Fruit fly (Drosophila melanogaster) whole organism, embryonic: Measurements from ENCODE around the gene IntS10.

Experiments used
- Blimp-1 ChIP-seq: fragments of 200-800 bp; sonication (Bioruptor generic); optimal IDR thresholded peaks from 3 replicates; lab custom pipeline; 2018; ENCODE audit warnings: missing biosample characterization, missing genetic modification characterization, mild to moderate bottlenecking, moderate library complexity, missing genetic modification reagents
- CG10267 ChIP-seq: fragments of 200-800 bp; sonication (Bioruptor generic); optimal IDR thresholded peaks from 2 replicates; lab custom pipeline; 2018; ENCODE audit warnings: missing biosample characterization, mild to moderate bottlenecking, missing genetic modification characterization, moderate library complexity
- CG10431 ChIP-seq: fragments of 200-800 bp; sonication (Bioruptor generic); optimal IDR thresholded peaks from 3 replicates; lab custom pipeline; 2018; ENCODE audit warnings: missing biosample characterization, mild to moderate bottlenecking, missing genetic modification characterization
- CG10543 ChIP-seq: fragments of 200-800 bp; sonication (Bioruptor generic); optimal IDR thresholded peaks from 3 replicates; lab custom pipeline; 2017; ENCODE audit warnings: missing biosample characterization, mild to moderate bottlenecking, missing genetic modification characterization, moderate library complexity
- CG11723 ChIP-seq: fragments of 200-800 bp; sonication (Bioruptor generic); optimal IDR thresholded peaks from 2 replicates; lab custom pipeline; 2017; ENCODE audit warnings: missing biosample characterization, mild to moderate bottlenecking, missing genetic modification characterization
- CG1233 ChIP-seq: fragments of 200-800 bp; sonication (Bioruptor generic); optimal IDR thresholded peaks from 4 replicates; lab custom pipeline; 2018; ENCODE audit warnings: missing biosample characterization, mild to moderate bottlenecking, missing genetic modification characterization
- CG13624 ChIP-seq: fragments of 200-800 bp; sonication (Bioruptor generic); optimal IDR thresholded peaks from 2 replicates; lab custom pipeline; 2016; ENCODE audit warnings: missing biosample characterization, missing genetic modification characterization
- CG14050 ChIP-seq: fragments of 200-800 bp; sonication (Bioruptor generic); IDR thresholded peaks from 3 replicates; pipeline ENCODE4 v1.3.6; 2022; ENCODE audit warnings: missing biosample characterization, missing genetic modification characterization
- CG15514 ChIP-seq: fragments of 200-800 bp; sonication (Bioruptor generic); optimal IDR thresholded peaks from 3 replicates; lab custom pipeline; 2017; ENCODE audit warnings: missing biosample characterization, missing genetic modification characterization, mild to moderate bottlenecking, moderate library complexity, missing genetic modification reagents
- CG1647 ChIP-seq: fragments of 200-800 bp; sonication (Bioruptor generic); optimal IDR thresholded peaks from 3 replicates; lab custom pipeline; 2016; ENCODE audit warnings: missing biosample characterization, missing genetic modification characterization
- CG16815 ChIP-seq: fragments of 200-800 bp; sonication (Bioruptor generic); optimal IDR thresholded peaks from 3 replicates; lab custom pipeline; 2017; ENCODE audit warnings: missing biosample characterization, mild to moderate bottlenecking, missing genetic modification characterization
- CG18011 ChIP-seq: fragments of 200-800 bp; sonication (Bioruptor generic); optimal IDR thresholded peaks from 2 replicates; lab custom pipeline; 2017; ENCODE audit warnings: missing biosample characterization, missing genetic modification characterization, mild to moderate bottlenecking, moderate library complexity, missing genotype
- CG30020 ChIP-seq: fragments of 200-800 bp; optimal IDR thresholded peaks from 2 replicates; lab custom pipeline; 2019; ENCODE audit warnings: missing biosample characterization, mild to moderate bottlenecking, missing genetic modification characterization, moderate library complexity
- CG34224 ChIP-seq: fragments of 200-800 bp; sonication (Bioruptor generic); IDR thresholded peaks from 3 replicates; pipeline ENCODE4 v1.3.6; 2022; ENCODE audit warnings: missing biosample characterization, missing genetic modification characterization; ENCODE audit not compliant: partially characterized antibody
- CG34376 ChIP-seq: fragments of 200-800 bp; sonication (Bioruptor generic); optimal IDR thresholded peaks from 2 replicates; lab custom pipeline; 2018; ENCODE audit warnings: missing biosample characterization, mild to moderate bottlenecking, missing genetic modification characterization
- CG3847 ChIP-seq: fragments of 200-800 bp; sonication (Bioruptor generic); IDR thresholded peaks from 2 replicates; pipeline ENCODE4 v1.3.6; 2022; ENCODE audit warnings: missing biosample characterization, missing genetic modification characterization
- CG5180 ChIP-seq: fragments of 200-800 bp; sonication (Bioruptor generic); optimal IDR thresholded peaks from 3 replicates; lab custom pipeline; 2017; ENCODE audit warnings: missing biosample characterization, missing genetic modification characterization, mild to moderate bottlenecking, moderate library complexity, missing genetic modification reagents
- CG6254 ChIP-seq: fragments of 200-800 bp; sonication (Bioruptor generic); optimal IDR thresholded peaks from 3 replicates; lab custom pipeline; 2017; ENCODE audit warnings: mild to moderate bottlenecking, missing biosample characterization, missing genetic modification reagents, missing genetic modification characterization
- CG6272 ChIP-seq: fragments of 200-800 bp; sonication (Bioruptor generic); IDR thresholded peaks from 2 replicates; pipeline ENCODE4 v1.3.6; 2022; ENCODE audit warnings: missing biosample characterization, missing genetic modification characterization
- CG6654 ChIP-seq: fragments of 200-800 bp; sonication (Bioruptor generic); optimal IDR thresholded peaks from 2 replicates; lab custom pipeline; 2017; ENCODE audit warnings: missing biosample characterization, mild to moderate bottlenecking, missing genetic modification characterization
- CG8089 ChIP-seq: fragments of 200-800 bp; sonication (Bioruptor generic); optimal IDR thresholded peaks from 3 replicates; lab custom pipeline; 2016; ENCODE audit warnings: missing biosample characterization, missing genetic modification characterization
- CoRest ChIP-seq: fragments of 200-800 bp; sonication (Bioruptor generic); optimal IDR thresholded peaks from 3 replicates; lab custom pipeline; 2018; ENCODE audit warnings: missing biosample characterization, mild to moderate bottlenecking, missing genetic modification characterization, moderate library complexity
- D ChIP-seq, 2 experiments: fragments of 200-800 bp in 1 of 2; fragments of >200 bp in 1 of 2; sonication (Bioruptor generic) in 1 of 2; optimal IDR thresholded peaks; 2 replicates in 1 of 2; 3 replicates in 1 of 2; lab custom pipeline; 2017; ENCODE audit warnings: mild to moderate bottlenecking in 1 of 2, missing biosample characterization in 1 of 2, missing genetic modification characterization in 1 of 2, missing genetic modification reagents in 1 of 2
- Deaf1 ChIP-seq: fragments of 200-800 bp; optimal IDR thresholded peaks from 3 replicates; lab custom pipeline; 2019; ENCODE audit warnings: missing biosample characterization, mild to moderate bottlenecking, missing genetic modification characterization, moderate library complexity
- E2f2 ChIP-seq: fragments of 200-800 bp; sonication (Bioruptor generic); IDR thresholded peaks from 2 replicates; pipeline ENCODE4 v1.3.6; 2022; ENCODE audit warnings: missing biosample characterization, missing genetic modification characterization
- Fer3 ChIP-seq: fragments of 200-800 bp; sonication (Bioruptor generic); optimal IDR thresholded peaks from 2 replicates; lab custom pipeline; 2018; ENCODE audit warnings: missing biosample characterization, mild to moderate bottlenecking, missing genetic modification characterization, moderate library complexity
- Med ChIP-seq: fragments of 200-800 bp; sonication (Bioruptor generic); peaks from one replicate; lab custom pipeline; 2016; ENCODE audit warnings: missing biosample characterization, missing genetic modification characterization, mild to moderate bottlenecking, inconsistent platforms, moderate library complexity
- Nf-YB ChIP-seq: fragments of 200-800 bp; sonication (Bioruptor generic); optimal IDR thresholded peaks from 3 replicates; lab custom pipeline; 2019; ENCODE audit warnings: missing biosample characterization, mild to moderate bottlenecking, missing genetic modification characterization, moderate library complexity
- Sin3A ChIP-seq: fragments of >200 bp; optimal IDR thresholded peaks from 2 replicates; lab custom pipeline; 2018
- Six4 ChIP-seq: fragments of 200-800 bp; sonication (Bioruptor generic); optimal IDR thresholded peaks from 2 replicates; lab custom pipeline; 2016; ENCODE audit warnings: missing biosample characterization, missing genetic modification characterization
- Spps ChIP-seq: fragments of 200-800 bp; sonication (Bioruptor generic); optimal IDR thresholded peaks from 2 replicates; lab custom pipeline; 2018; ENCODE audit warnings: missing biosample characterization, mild to moderate bottlenecking, missing genetic modification characterization
- Sry-β ChIP-seq: fragments of 200-800 bp; sonication (Bioruptor generic); optimal IDR thresholded peaks from 2 replicates; lab custom pipeline; 2018; ENCODE audit warnings: missing biosample characterization, mild to moderate bottlenecking, missing genetic modification characterization, moderate library complexity
- Vsx1 ChIP-seq: fragments of 200-800 bp; sonication (Bioruptor generic); optimal IDR thresholded peaks from 2 replicates; lab custom pipeline; 2017; ENCODE audit warnings: missing biosample characterization, mild to moderate bottlenecking, missing genetic modification characterization, missing genetic modification reagents
- amos ChIP-seq: fragments of 200-800 bp; sonication (Bioruptor generic); IDR thresholded peaks from 2 replicates; pipeline ENCODE4 v1.3.6; 2022; ENCODE audit warnings: missing biosample characterization, missing genetic modification characterization; ENCODE audit not compliant: partially characterized antibody
- ash1 ChIP-seq: fragments of 200-800 bp; sonication (Bioruptor generic); optimal IDR thresholded peaks from 2 replicates; lab custom pipeline; 2018; ENCODE audit warnings: missing biosample characterization, mild to moderate bottlenecking, missing genetic modification characterization
- bowl ChIP-seq: fragments of 200-800 bp; sonication (Bioruptor generic); IDR thresholded peaks from 2 replicates; pipeline ENCODE4 v1.3.6; 2022; ENCODE audit warnings: missing biosample characterization, missing genetic modification characterization
- disco-r ChIP-seq: fragments of 200-800 bp; sonication (Bioruptor generic); optimal IDR thresholded peaks from 2 replicates; lab custom pipeline; 2016; ENCODE audit warnings: missing biosample characterization, missing genetic modification characterization
- dmrt99B ChIP-seq: fragments of 200-800 bp; sonication (Bioruptor generic); optimal IDR thresholded peaks from 2 replicates; lab custom pipeline; 2018; ENCODE audit warnings: missing biosample characterization, mild to moderate bottlenecking, missing genetic modification characterization, moderate library complexity
- gce ChIP-seq: fragments of 200-800 bp; sonication (Bioruptor generic); IDR thresholded peaks from 3 replicates; pipeline ENCODE4 v1.3.6; 2022; ENCODE audit warnings: missing biosample characterization, missing genetic modification characterization
- kni ChIP-seq: fragments of 200-800 bp; sonication (Bioruptor generic); optimal IDR thresholded peaks from 3 replicates; lab custom pipeline; 2017; ENCODE audit warnings: mild to moderate bottlenecking, missing biosample characterization, missing genetic modification reagents, missing genetic modification characterization
- lov ChIP-seq, 2 experiments: fragments of 200-800 bp in 1 of 2; fragments of >200 bp in 1 of 2; sonication (Bioruptor generic) in 1 of 2; IDR thresholded peaks in 1 of 2; optimal IDR thresholded peaks in 1 of 2; 2 replicates in 1 of 2; 3 replicates in 1 of 2; pipeline versions ENCODE4 v1.3.6 to Lab custom; 2017 to 2022; ENCODE audit warnings: missing biosample characterization in 1 of 2, missing genetic modification characterization in 1 of 2
- mirr ChIP-seq: fragments of 200-800 bp; sonication (Bioruptor generic); optimal IDR thresholded peaks from 3 replicates; lab custom pipeline; 2018; ENCODE audit warnings: missing biosample characterization, mild to moderate bottlenecking, missing genetic modification characterization
- pita ChIP-seq: fragments of 200-800 bp; sonication (Bioruptor generic); optimal IDR thresholded peaks from 2 replicates; lab custom pipeline; 2017; ENCODE audit warnings: missing biosample characterization, mild to moderate bottlenecking, missing genetic modification characterization
- sisA ChIP-seq: fragments of 200-800 bp; sonication (Bioruptor generic); IDR thresholded peaks from 2 replicates; pipeline ENCODE4 v1.3.6; 2022; ENCODE audit warnings: missing biosample characterization, missing genetic modification characterization
- tio ChIP-seq: fragments of 200-800 bp; sonication (Bioruptor generic); optimal IDR thresholded peaks from 2 replicates; lab custom pipeline; 2017; ENCODE audit warnings: missing biosample characterization, missing genetic modification characterization, inconsistent platforms
- trem ChIP-seq: fragments of 200-800 bp; optimal IDR thresholded peaks from 3 replicates; lab custom pipeline; 2019; ENCODE audit warnings: missing biosample characterization, mild to moderate bottlenecking, missing genetic modification characterization, moderate library complexity

Gene IntS10

DNA sequence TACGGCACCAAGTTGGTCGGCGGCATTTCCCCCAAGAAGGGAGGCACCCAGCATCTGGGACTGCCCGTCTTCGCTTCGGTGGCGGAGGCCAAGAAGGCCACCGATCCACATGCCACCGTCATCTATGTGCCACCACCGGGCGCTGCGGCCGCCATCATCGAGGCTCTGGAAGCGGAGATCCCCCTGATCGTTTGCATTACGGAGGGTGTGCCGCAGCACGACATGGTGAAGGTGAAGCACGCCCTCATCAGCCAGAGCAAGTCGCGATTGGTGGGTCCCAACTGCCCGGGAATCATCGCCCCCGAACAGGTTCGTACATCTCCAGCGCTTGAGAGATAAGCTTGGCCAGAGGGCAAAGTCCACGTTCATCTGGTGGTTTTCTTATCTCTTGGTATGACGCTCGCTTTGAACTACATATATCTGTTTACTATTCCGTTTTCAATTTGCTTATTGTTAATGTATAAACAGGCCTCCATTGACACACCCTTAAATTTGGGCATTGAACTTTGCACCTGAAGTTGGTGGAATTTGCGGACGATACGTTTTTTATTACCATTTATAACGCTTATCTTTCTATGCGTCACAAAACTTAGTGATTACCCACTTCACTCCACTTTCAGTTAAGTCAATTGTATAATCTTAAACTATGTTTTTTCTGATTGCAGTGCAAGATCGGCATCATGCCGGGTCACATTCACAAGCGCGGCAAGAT, 10.4 kb downstream of the IntS10 start (continued):
- TF ChIP-seq Nf-YB (GFP tag; lab: Kevin White, UChicago): peak; percentile 26
- no peak for TF ChIP-seq Fer3 (tag; lab: Kevin White, UChicago)
- TF ChIP-seq CG18011: no peak
- TF ChIP-seq tio (GFP tag; lab: Kevin White, UChicago): no peak
- peak; percentile 69 for TF ChIP-seq mirr (GFP tag; lab: Kevin White, UChicago)
- TF ChIP-seq CG14050 (GFP tag; lab: Robert Waterston, UW): no peak
- no peak for TF ChIP-seq CG16815 (GFP tag; lab: Kevin White, UChicago)
- no peak for TF ChIP-seq CG10431 (GFP tag; lab: Kevin White, UChicago)
- TF ChIP-seq CG11723: no peak
- peak; percentile 4 for TF ChIP-seq Deaf1 (tag; lab: Kevin White, UChicago)
- no peak for TF ChIP-seq bowl (GFP tag; lab: Robert Waterston, UW)
- TF ChIP-seq trem: no peak
- no peak for TF ChIP-seq ash1 (GFP tag; lab: Kevin White, UChicago)
- no peak for TF ChIP-seq CG13624 (GFP tag; lab: Kevin White, UChicago)
- peak; percentile 50 for TF ChIP-seq CG10543
- no peak for TF ChIP-seq disco-r (GFP tag; lab: Kevin White, UChicago)
- TF ChIP-seq CG6254 (GFP tag; lab: Kevin White, UChicago): peak; percentile 26
- TF ChIP-seq kni (GFP tag; lab: Kevin White, UChicago): peak; percentile 16
- no peak for TF ChIP-seq Spps (tag; lab: Kevin White, UChicago)
- peak; percentile 25 for TF ChIP-seq CG5180 (GFP tag; lab: Kevin White, UChicago)
- peak; percentile 94 for TF ChIP-seq CG34376
- no peak for TF ChIP-seq lov (optimal IDR thresholded peaks at IDR 0.05; lab: Kevin White, UChicago)
- TF ChIP-seq lov (GFP tag; IDR thresholded peaks at IDR 0.05; lab: Robert Waterston, UW): no peak

- TF ChIP-seq CG6272 (GFP tag; lab: Robert Waterston, UW) (peak; percentile 57; the same call in 1 of the 2 replicates), D (optimal IDR thresholded peaks at IDR 0.05; lab: Kevin White, UChicago) (no peak), D (GFP tag; optimal IDR thresholded peaks at IDR 0.05; lab: Kevin White, UChicago) (no peak), amos (peak; percentile 98), gce (GFP tag; lab: Robert Waterston, UW) (no peak), Sin3A (lab: Kevin White, UChicago) (peak; percentile 31), CG1647 (GFP tag; lab: Kevin White, UChicago) (no peak), CG34224 (GFP tag; lab: Robert Waterston, UW) (peak; percentile 97), sisA (GFP tag; lab: Robert Waterston, UW) (no peak), pita (GFP tag; lab: Kevin White, UChicago) (no peak), CoRest (tag; lab: Kevin White, UChicago) (peak; percentile 7), Sry-β (GFP tag; lab: Kevin White, UChicago) (no peak), E2f2 (GFP tag; lab: Robert Waterston, UW) (peak; percentile 60), Blimp-1 (GFP tag; lab: Kevin White, UChicago) (no peak), Med (GFP tag; lab: Kevin White, UChicago) (peak; percentile 79), dmrt99B (tag; lab: Kevin White, UChicago) (no peak), CG30020 (peak; percentile 47), CG15514 (GFP tag; lab: Kevin White, UChicago) (peak; percentile 52), CG1233 (peak; percentile 35), CG8089 (GFP tag; lab: Kevin White, UChicago) (no peak), Six4 (GFP tag; lab: Kevin White, UChicago) (no peak), CG6654 (GFP tag; lab: Kevin White, UChicago) (no peak), CG10267 (peak; percentile 39), CG3847 (peak; percentile 39; the same call in 1 of the 2 replicates), Vsx1 (no peak)
Observed at dm6 chr3L:3818566-3819325, 12.2 kb downstream of the IntS10 start, which contains the start of gene enc. Gene enc, plus strand, starts transcription at chr3L:3818679.
